Worm (Caenorhabditis elegans) whole organism, L4 larva: Measurements from ENCODE around the gene esyt-2.
A peak's percentile ranks its signal among the peaks of the same experiment; 100 is the strongest.

Experiments used
- D1046.2 ChIP-seq: fragments of 200-800 bp; sonication (Bioruptor generic); IDR thresholded peaks from 2 replicates; pipeline ENCODE4 v1.3.6; 2022; ENCODE audit warnings: missing genetic modification characterization, missing compliant biosample characterization
- F37D6.2 ChIP-seq: sonication (generic microtip); optimal IDR thresholded peaks from 2 replicates; lab custom pipeline; 2016; ENCODE audit warnings: mild to moderate bottlenecking, missing genetic modification characterization, missing compliant biosample characterization
- F44E2.7 ChIP-seq: fragments of 200-800 bp; sonication (Bioruptor generic); IDR thresholded peaks from 2 replicates; pipeline ENCODE4 v2.1.2; 2022; ENCODE audit warnings: missing genetic modification characterization, missing compliant biosample characterization
- F49E8.2 ChIP-seq: sonication (generic microtip); optimal IDR thresholded peaks from 2 replicates; lab custom pipeline; 2016; ENCODE audit warnings: missing compliant biosample characterization, mild to moderate bottlenecking, missing genetic modification characterization, borderline replicate concordance
- R02D3.7 ChIP-seq: fragments of 150-350 bp; sonication (generic microtip); optimal IDR thresholded peaks from 3 replicates; lab custom pipeline; 2014; ENCODE audit warnings: missing biosample characterization, missing genetic modification characterization
- Y105C5A.15 ChIP-seq: fragments of 200-800 bp; sonication (Bioruptor generic); IDR thresholded peaks from 2 replicates; pipeline ENCODE4 v1.3.6; 2022; ENCODE audit warnings: missing genetic modification characterization, missing compliant biosample characterization
- Y48G9A.11 ChIP-seq: fragments of 200-800 bp; sonication (Bioruptor generic); IDR thresholded peaks from 2 replicates; pipeline ENCODE4 v1.3.6; 2022; ENCODE audit warnings: missing genetic modification reagents, missing genetic modification characterization, missing compliant biosample characterization
- Y75B8A.6 ChIP-seq: fragments of 200-800 bp; sonication (Bioruptor generic); IDR thresholded peaks from 2 replicates; pipeline ENCODE4 v1.3.6; 2022; ENCODE audit warnings: missing genetic modification reagents, missing genetic modification characterization, missing compliant biosample characterization
- ZK546.5 ChIP-seq, 2 experiments: sonication (generic microtip); optimal IDR thresholded peaks; 2 replicates each; lab custom pipeline; 2017; ENCODE audit warnings: missing biosample characterization in 2 of 2, missing genetic modification characterization in 2 of 2
- arid-1 ChIP-seq: fragments of 200-800 bp; sonication (Bioruptor generic); conservative IDR thresholded peaks from 2 replicates; pipeline ENCODE4 v1.3.6; 2022; ENCODE audit warnings: missing genetic modification reagents, missing genetic modification characterization, missing compliant biosample characterization
- ceh-32 ChIP-seq: sonication (generic microtip); optimal IDR thresholded peaks from 2 replicates; lab custom pipeline; 2016; ENCODE audit warnings: mild to moderate bottlenecking, missing genetic modification characterization, missing compliant biosample characterization; ENCODE audit not compliant: poor library complexity
- ceh-62 ChIP-seq: sonication (generic microtip); optimal IDR thresholded peaks from 2 replicates; lab custom pipeline; 2017; ENCODE audit warnings: missing biosample characterization, missing genetic modification characterization
- ceh-82 ChIP-seq: sonication (generic microtip); optimal IDR thresholded peaks from 2 replicates; lab custom pipeline; 2017; ENCODE audit warnings: missing biosample characterization, missing genetic modification characterization
- ces-1 ChIP-seq: fragments of 150-350 bp; sonication (generic microtip); optimal IDR thresholded peaks from 4 replicates; lab custom pipeline; 2014; ENCODE audit warnings: missing biosample characterization, missing genetic modification reagents, missing genetic modification characterization
- cey-2 ChIP-seq: sonication (generic microtip); optimal IDR thresholded peaks from 3 replicates; lab custom pipeline; 2017; ENCODE audit warnings: missing genetic modification characterization, mild to moderate bottlenecking, missing compliant biosample characterization, antibody characterized with exemption, borderline replicate concordance; ENCODE audit not compliant: insufficient read depth
- ctbp-1 ChIP-seq: fragments of 200-800 bp; sonication (Bioruptor generic); IDR thresholded peaks from 2 replicates; pipeline ENCODE4 v1.3.6; 2022; ENCODE audit warnings: missing genetic modification reagents, missing genetic modification characterization, missing compliant biosample characterization
- daf-12 ChIP-seq: fragments of 150-350 bp; optimal IDR thresholded peaks from 2 replicates; lab custom pipeline; 2014; ENCODE audit warnings: missing biosample characterization, missing genetic modification reagents, missing genetic modification characterization
- daf-16 ChIP-seq, 3 experiments: sonication (generic microtip); optimal IDR thresholded peaks; 2 replicates each; lab custom pipeline; 2016 to 2017; ENCODE audit warnings: missing genetic modification characterization in 3 of 3, missing genetic modification reagents in 3 of 3, mild to moderate bottlenecking in 2 of 3, missing compliant biosample characterization in 2 of 3, missing biosample characterization in 1 of 3, moderate library complexity in 1 of 3
- dmd-6 ChIP-seq: fragments of 200-800 bp; sonication (Bioruptor generic); IDR thresholded peaks from 2 replicates; pipeline ENCODE4 v1.3.6; 2022; ENCODE audit warnings: missing genetic modification reagents, missing genetic modification characterization, missing compliant biosample characterization
- dmd-8 ChIP-seq: fragments of 200-800 bp; sonication (Bioruptor generic); IDR thresholded peaks from 2 replicates; pipeline ENCODE4 v1.3.6; 2022; ENCODE audit warnings: missing genetic modification characterization, missing compliant biosample characterization
- dpl-1 ChIP-seq: fragments of 150-350 bp; optimal IDR thresholded peaks from 2 replicates; lab custom pipeline; 2014; ENCODE audit warnings: missing biosample characterization, missing genetic modification reagents, missing genetic modification characterization
- duxl-1 ChIP-seq: sonication (generic microtip); optimal IDR thresholded peaks from 2 replicates; lab custom pipeline; 2016; ENCODE audit warnings: mild to moderate bottlenecking, missing genetic modification characterization, moderate library complexity, missing compliant biosample characterization; ENCODE audit not compliant: poor library complexity
- egl-27 ChIP-seq: sonication (generic microtip); optimal IDR thresholded peaks from 3 replicates; lab custom pipeline; 2017; ENCODE audit warnings: missing biosample characterization, missing genetic modification reagents, missing genetic modification characterization
- fos-1 ChIP-seq: fragments of 150-350 bp; optimal IDR thresholded peaks from 2 replicates; lab custom pipeline; 2014; ENCODE audit warnings: missing biosample characterization, missing genetic modification characterization
- hif-1 ChIP-seq, 2 experiments: sonication (generic microtip); optimal IDR thresholded peaks; 2 replicates each; lab custom pipeline; 2016 to 2017; ENCODE audit warnings: missing compliant biosample characterization in 2 of 2, missing genetic modification characterization in 2 of 2, missing genetic modification reagents in 2 of 2, missing genotype in 2 of 2, mild to moderate bottlenecking in 1 of 2
- hlh-11 ChIP-seq: fragments of 200-800 bp; sonication (Bioruptor generic); optimal IDR thresholded peaks from 2 replicates; lab custom pipeline; 2018; ENCODE audit warnings: mild to moderate bottlenecking, missing genetic modification characterization, missing compliant biosample characterization
- hmg-1.1 ChIP-seq: fragments of 200-800 bp; sonication (Bioruptor generic); IDR thresholded peaks from 2 replicates; pipeline ENCODE4 v1.3.6; 2022; ENCODE audit warnings: missing genetic modification reagents, missing genetic modification characterization, missing compliant biosample characterization
- lim-7 ChIP-seq: fragments of 200-800 bp; sonication (Bioruptor generic); IDR thresholded peaks from 2 replicates; pipeline ENCODE4 v1.3.6; 2022; ENCODE audit warnings: missing genetic modification characterization, missing compliant biosample characterization
- lin-15B ChIP-seq: fragments of 150-350 bp; sonication (generic microtip); optimal IDR thresholded peaks from 3 replicates; lab custom pipeline; 2014; ENCODE audit warnings: missing biosample characterization, missing genetic modification characterization
- lin-29 ChIP-seq: fragments of 200-800 bp; sonication (Bioruptor generic); IDR thresholded peaks from 2 replicates; pipeline ENCODE4 v1.3.6; 2022; ENCODE audit warnings: missing genetic modification reagents, missing genetic modification characterization, missing compliant biosample characterization
- lir-3 ChIP-seq: sonication (generic microtip); optimal IDR thresholded peaks from 2 replicates; lab custom pipeline; 2016; ENCODE audit warnings: mild to moderate bottlenecking, missing genetic modification characterization, missing compliant biosample characterization
- madf-5 ChIP-seq, 2 experiments: fragments of 200-800 bp; sonication (Bioruptor generic); IDR thresholded peaks; 2 replicates each; pipeline ENCODE4 v1.3.6; 2022; ENCODE audit warnings: missing compliant biosample characterization in 2 of 2, missing genetic modification characterization in 2 of 2
- madf-9 ChIP-seq: fragments of 200-800 bp; sonication (Bioruptor generic); conservative IDR thresholded peaks from 2 replicates; pipeline ENCODE4 v1.3.6; 2022; ENCODE audit warnings: missing genetic modification reagents, missing genetic modification characterization, missing compliant biosample characterization
- nhr-11 ChIP-seq: fragments of 150-350 bp; optimal IDR thresholded peaks from 2 replicates; lab custom pipeline; 2014; ENCODE audit warnings: missing biosample characterization, missing genetic modification characterization
- nhr-28 ChIP-seq: fragments of 150-350 bp; optimal IDR thresholded peaks from 2 replicates; lab custom pipeline; 2014; ENCODE audit warnings: missing biosample characterization, missing genetic modification characterization
- nhr-48 ChIP-seq: sonication (generic microtip); optimal IDR thresholded peaks from 2 replicates; lab custom pipeline; 2016; ENCODE audit warnings: mild to moderate bottlenecking, missing genetic modification characterization, missing compliant biosample characterization
- nhr-6 ChIP-seq: fragments of 150-350 bp; optimal IDR thresholded peaks from 2 replicates; lab custom pipeline; 2014; ENCODE audit warnings: missing biosample characterization, missing genetic modification characterization
- php-3 ChIP-seq: fragments of 200-800 bp; sonication (Bioruptor generic); IDR thresholded peaks from 2 replicates; pipeline ENCODE4 v1.3.6; 2022; ENCODE audit warnings: missing genetic modification reagents, missing genetic modification characterization, missing compliant biosample characterization
- saeg-2 ChIP-seq: fragments of 200-800 bp; sonication (Bioruptor generic); IDR thresholded peaks from 2 replicates; pipeline ENCODE4 v1.3.6; 2022; ENCODE audit warnings: missing genetic modification reagents, missing genetic modification characterization, missing compliant biosample characterization
- set-16 ChIP-seq: fragments of 200-800 bp; sonication (Bioruptor generic); IDR thresholded peaks from 2 replicates; pipeline ENCODE4 v1.3.6; 2022; ENCODE audit warnings: missing genetic modification reagents, missing genetic modification characterization, missing compliant biosample characterization
- snpc-1.2 ChIP-seq: fragments of 200-800 bp; sonication (Bioruptor generic); IDR thresholded peaks from 2 replicates; pipeline ENCODE4 v1.3.6; 2022; ENCODE audit warnings: missing genetic modification reagents, missing genetic modification characterization, missing compliant biosample characterization
- snpc-4 ChIP-seq: fragments of 150-350 bp; optimal IDR thresholded peaks from 2 replicates; lab custom pipeline; 2014; ENCODE audit warnings: missing biosample characterization, missing genetic modification characterization
- spr-1 ChIP-seq: sonication (generic microtip); optimal IDR thresholded peaks from 2 replicates; lab custom pipeline; 2016; ENCODE audit warnings: mild to moderate bottlenecking, missing genetic modification characterization, missing compliant biosample characterization
- unc-62 ChIP-seq, 3 experiments: fragments of 150-350 bp in 1 of 3; sonication (generic microtip); optimal IDR thresholded peaks in 2 of 3; peaks in 1 of 3; 1 replicate in 1 of 3; 2 replicates in 2 of 3; lab custom pipeline; 2014 to 2017; ENCODE audit warnings: missing biosample characterization in 3 of 3, missing genetic modification characterization in 3 of 3, missing genetic modification reagents in 3 of 3, missing genotype in 1 of 3
- vab-7 ChIP-seq: fragments of 200-800 bp; sonication (Bioruptor generic); IDR thresholded peaks from 2 replicates; pipeline ENCODE4 v1.3.6; 2022; ENCODE audit warnings: missing genetic modification reagents, missing genetic modification characterization, missing compliant biosample characterization
- zfp-2 ChIP-seq: sonication (generic microtip); optimal IDR thresholded peaks from 2 replicates; lab custom pipeline; 2016; ENCODE audit warnings: mild to moderate bottlenecking, missing genetic modification characterization, missing compliant biosample characterization
- zfp-3 ChIP-seq: fragments of 200-800 bp; sonication (Bioruptor generic); conservative IDR thresholded peaks from 2 replicates; pipeline ENCODE4 v1.3.6; 2022; ENCODE audit warnings: missing genetic modification reagents, missing genetic modification characterization, missing compliant biosample characterization
- ztf-11 ChIP-seq: fragments of 150-350 bp; optimal IDR thresholded peaks from 2 replicates; lab custom pipeline; 2014; ENCODE audit warnings: missing biosample characterization, missing genetic modification characterization

The esyt-2 gene

ce11 chrIII:6279453-6279852 is 48.7 kb upstream of the esyt-2 start:
- no peak for TF ChIP-seq nhr-48
- no peak for TF ChIP-seq set-16 (GFP tag; lab: Robert Waterston, UW)
- TF ChIP-seq ceh-62 (tag; lab: Kevin White, UChicago): no peak
- TF ChIP-seq lim-7 (GFP tag; lab: Robert Waterston, UW): no peak
- no peak for TF ChIP-seq snpc-4
- TF ChIP-seq ZK546.5 (tag; optimal IDR thresholded peaks at IDR 0.05; lab: Kevin White, UChicago): no peak
- no peak for TF ChIP-seq Y75B8A.6 (GFP tag; lab: Robert Waterston, UW)
- TF ChIP-seq nhr-6 (tag; lab: Kevin White, UChicago): no peak
- no peak for TF ChIP-seq lir-3
- no peak for TF ChIP-seq ces-1
- TF ChIP-seq snpc-1.2 (GFP tag; lab: Robert Waterston, UW): no peak
- TF ChIP-seq ceh-82 (tag; lab: Kevin White, UChicago): no peak
- TF ChIP-seq madf-9: no peak
- TF ChIP-seq lin-15B (tag; lab: Kevin White, UChicago): no peak
- TF ChIP-seq spr-1: no peak
- no peak for TF ChIP-seq lin-29 (GFP tag; lab: Robert Waterston, UW)
- TF ChIP-seq unc-62 (GFP tag; optimal IDR thresholded peaks at IDR 0.05 in 1 of 2; lab: Kevin White, UChicago): no peak
- TF ChIP-seq unc-62 (tag; optimal IDR thresholded peaks at IDR 0.05; lab: Kevin White, UChicago): no peak
- TF ChIP-seq duxl-1 (tag; lab: Kevin White, UChicago): no peak
- TF ChIP-seq Y105C5A.15 (GFP tag; lab: Robert Waterston, UW): no peak

ce11 chrIII:6278301-6278827 is 47.6 kb upstream of the esyt-2 start, which contains the start of gene C18F10.7:
Gene C18F10.7 (minus strand): TSS chrIII:6278351.
- TF ChIP-seq ceh-32 (tag; lab: Kevin White, UChicago) (no peak), spr-1 (peak; percentile 13), ctbp-1 (GFP tag; lab: Robert Waterston, UW) (no peak), ztf-11 (tag; lab: Kevin White, UChicago) (no peak), daf-16 (GFP tag; optimal IDR thresholded peaks at IDR 0.05; lab: Kevin White, UChicago) (no peak), daf-16 (tag; optimal IDR thresholded peaks at IDR 0.05; lab: Kevin White, UChicago) (no peak), ZK546.5 (tag; optimal IDR thresholded peaks at IDR 0.05; lab: Kevin White, UChicago) (no peak), zfp-3 (GFP tag; lab: Robert Waterston, UW) (no peak), F49E8.2 (tag; lab: Kevin White, UChicago) (peak; percentile 8), vab-7 (GFP tag; lab: Robert Waterston, UW) (no peak), cey-2 (tag; lab: Kevin White, UChicago) (no peak), nhr-28 (tag; lab: Kevin White, UChicago) (peak; percentile 25), F37D6.2 (no peak), nhr-11 (tag; lab: Kevin White, UChicago) (no peak), madf-9 (no peak), dpl-1 (peak; percentile 42), F44E2.7 (GFP tag; lab: Robert Waterston, UW) (no peak), Y48G9A.11 (GFP tag; lab: Robert Waterston, UW) (peak; percentile 53), php-3 (GFP tag; lab: Robert Waterston, UW) (0 out of 2 replicates have a peak, but pooled peaks have one; percentile 31), dmd-8 (no peak), fos-1 (tag; lab: Kevin White, UChicago) (no peak), hlh-11 (tag; lab: Kevin White, UChicago) (peak; percentile 69), dmd-6 (peak; percentile 18; the same call in 1 of the 2 replicates), hif-1 (tag; optimal IDR thresholded peaks at IDR 0.05; lab: Kevin White, UChicago) (no peak), set-16 (GFP tag; lab: Robert Waterston, UW) (no peak), R02D3.7 (no peak), daf-12 (no peak), madf-5 (GFP tag; IDR thresholded peaks at IDR 0.05; lab: Robert Waterston, UW) (no peak), lin-29 (GFP tag; lab: Robert Waterston, UW) (no peak), ces-1 (no peak), zfp-2 (tag; lab: Kevin White, UChicago) (no peak), saeg-2 (GFP tag; lab: Robert Waterston, UW) (no peak), lir-3 (no peak), D1046.2 (no peak), egl-27 (tag; lab: Kevin White, UChicago) (no peak), hmg-1.1 (GFP tag; lab: Robert Waterston, UW) (peak; percentile 69), arid-1 (GFP tag; lab: Robert Waterston, UW) (peak; percentile 53; the same call in 1 of the 2 replicates)
